Fruit fly (Drosophila melanogaster) whole organism, embryonic: ENCODE data around the gene Kat60.

Source experiments
- CG10565 ChIP-seq: fragments of 200-800 bp; sonication (Bioruptor generic); optimal IDR thresholded peaks from 3 replicates; lab custom pipeline; 2016; ENCODE audit warnings: missing biosample characterization, mild to moderate bottlenecking, missing genetic modification characterization
- CG11398 ChIP-seq: fragments of 200-800 bp; sonication (Bioruptor generic); optimal IDR thresholded peaks from 2 replicates; lab custom pipeline; 2016; ENCODE audit warnings: missing biosample characterization, missing genetic modification characterization
- CG1233 ChIP-seq: fragments of 200-800 bp; sonication (Bioruptor generic); optimal IDR thresholded peaks from 4 replicates; lab custom pipeline; 2018; ENCODE audit warnings: missing biosample characterization, mild to moderate bottlenecking, missing genetic modification characterization
- CG13424 ChIP-seq: fragments of 200-800 bp; sonication (Bioruptor generic); optimal IDR thresholded peaks from 2 replicates; lab custom pipeline; 2019; ENCODE audit warnings: missing biosample characterization, mild to moderate bottlenecking, missing genetic modification characterization, moderate library complexity
- CG14710 ChIP-seq: fragments of 200-800 bp; sonication (Bioruptor generic); optimal IDR thresholded peaks from 3 replicates; lab custom pipeline; 2019; ENCODE audit warnings: missing biosample characterization, mild to moderate bottlenecking, missing genetic modification characterization, moderate library complexity
- CG14860 ChIP-seq: fragments of 200-800 bp; sonication (Bioruptor generic); IDR thresholded peaks from 3 replicates; pipeline ENCODE4 v1.3.6; 2022; ENCODE audit warnings: missing biosample characterization, missing genetic modification characterization; ENCODE audit not compliant: partially characterized antibody
- CG15011 ChIP-seq: fragments of 200-800 bp; sonication (Bioruptor generic); optimal IDR thresholded peaks from 3 replicates; lab custom pipeline; 2018; ENCODE audit warnings: missing biosample characterization, mild to moderate bottlenecking, missing genetic modification characterization
- CG17568 ChIP-seq: fragments of 200-800 bp; sonication (Bioruptor generic); optimal IDR thresholded peaks from 2 replicates; lab custom pipeline; 2018; ENCODE audit warnings: missing biosample characterization, mild to moderate bottlenecking, missing genetic modification characterization, moderate library complexity
- CG17802 ChIP-seq: fragments of 200-800 bp; sonication (Bioruptor generic); optimal IDR thresholded peaks from 2 replicates; lab custom pipeline; 2018; ENCODE audit warnings: missing biosample characterization, mild to moderate bottlenecking, missing genetic modification characterization, moderate library complexity
- CG2678 ChIP-seq: fragments of 200-800 bp; sonication (Bioruptor generic); optimal IDR thresholded peaks from 3 replicates; lab custom pipeline; 2019; ENCODE audit warnings: missing biosample characterization, mild to moderate bottlenecking, missing genetic modification characterization, moderate library complexity
- CG34376 ChIP-seq: fragments of 200-800 bp; sonication (Bioruptor generic); optimal IDR thresholded peaks from 2 replicates; lab custom pipeline; 2018; ENCODE audit warnings: missing biosample characterization, mild to moderate bottlenecking, missing genetic modification characterization
- CG34422 ChIP-seq: fragments of 200-800 bp; sonication (Bioruptor generic); IDR thresholded peaks from 3 replicates; pipeline ENCODE4 v1.3.6; 2022; ENCODE audit warnings: missing biosample characterization, missing genetic modification characterization
- CG4820 ChIP-seq: fragments of 200-800 bp; sonication (Bioruptor generic); optimal IDR thresholded peaks from 3 replicates; lab custom pipeline; 2016; ENCODE audit warnings: missing biosample characterization, missing genetic modification characterization
- CG8765 ChIP-seq: fragments of 200-800 bp; sonication (Bioruptor generic); IDR thresholded peaks from 2 replicates; pipeline ENCODE4 v1.3.6; 2022; ENCODE audit warnings: missing biosample characterization, missing genetic modification characterization
- CG9437 ChIP-seq: fragments of 200-800 bp; sonication (Bioruptor generic); optimal IDR thresholded peaks from 2 replicates; lab custom pipeline; 2018; ENCODE audit warnings: missing biosample characterization, mild to moderate bottlenecking, missing genetic modification characterization
- CkIIα-i1 ChIP-seq: fragments of 200-800 bp; sonication (Bioruptor generic); IDR thresholded peaks from 2 replicates; pipeline ENCODE4 v1.3.6; 2022; ENCODE audit warnings: missing biosample characterization, missing genetic modification characterization
- CoRest ChIP-seq: fragments of 200-800 bp; sonication (Bioruptor generic); optimal IDR thresholded peaks from 3 replicates; lab custom pipeline; 2018; ENCODE audit warnings: missing biosample characterization, mild to moderate bottlenecking, missing genetic modification characterization, moderate library complexity
- CrebB ChIP-seq: fragments of 200-800 bp; sonication (Bioruptor generic); optimal IDR thresholded peaks from 3 replicates; lab custom pipeline; 2018; ENCODE audit warnings: missing biosample characterization, mild to moderate bottlenecking, missing genetic modification characterization
- D ChIP-seq, 2 experiments: fragments of 200-800 bp in 1 of 2; fragments of >200 bp in 1 of 2; sonication (Bioruptor generic) in 1 of 2; optimal IDR thresholded peaks; 2 replicates in 1 of 2; 3 replicates in 1 of 2; lab custom pipeline; 2017; ENCODE audit warnings: mild to moderate bottlenecking in 1 of 2, missing biosample characterization in 1 of 2, missing genetic modification characterization in 1 of 2, missing genetic modification reagents in 1 of 2
- Drgx ChIP-seq: fragments of 200-800 bp; sonication (Bioruptor generic); IDR thresholded peaks from 2 replicates; pipeline ENCODE4 v1.3.6; 2022; ENCODE audit warnings: missing biosample characterization, missing genetic modification characterization
- Hand ChIP-seq: fragments of 200-800 bp; sonication (Bioruptor generic); optimal IDR thresholded peaks from 2 replicates; lab custom pipeline; 2017; ENCODE audit warnings: mild to moderate bottlenecking, missing biosample characterization, missing genetic modification reagents, missing genetic modification characterization
- Lhr ChIP-seq: fragments of 200-800 bp; sonication (Bioruptor generic); optimal IDR thresholded peaks from 3 replicates; lab custom pipeline; 2017; ENCODE audit warnings: mild to moderate bottlenecking, missing biosample characterization, missing genetic modification reagents, missing genetic modification characterization
- Oaz ChIP-seq: fragments of 200-800 bp; sonication (Bioruptor generic); IDR thresholded peaks from 2 replicates; pipeline ENCODE4 v1.3.6; 2022; ENCODE audit warnings: missing biosample characterization, missing genetic modification characterization
- Optix ChIP-seq: fragments of 200-800 bp; sonication (Bioruptor generic); IDR thresholded peaks from 3 replicates; pipeline ENCODE4 v1.3.6; 2022; ENCODE audit warnings: missing biosample characterization, missing genetic modification characterization
- Poxn ChIP-seq: fragments of 200-800 bp; sonication (Bioruptor generic); IDR thresholded peaks from 2 replicates; pipeline ENCODE4 v1.3.6; 2022; ENCODE audit warnings: missing biosample characterization, missing genetic modification characterization
- Rfx ChIP-seq: fragments of 200-800 bp; sonication (Bioruptor generic); IDR thresholded peaks from 2 replicates; pipeline ENCODE4 v1.3.6; 2022; ENCODE audit warnings: missing biosample characterization, missing genetic modification characterization
- TFAM ChIP-seq: fragments of 200-800 bp; sonication (Bioruptor generic); optimal IDR thresholded peaks from 2 replicates; lab custom pipeline; 2017; ENCODE audit warnings: missing biosample characterization, missing genetic modification characterization, inconsistent platforms
- Trl ChIP-seq, 3 experiments: fragments of >200 bp in 2 of 3; fragments of 200-800 bp in 1 of 3; sonication (Bioruptor generic) in 1 of 3; optimal IDR thresholded peaks; 2 replicates in 1 of 3; 3 replicates in 2 of 3; lab custom pipeline; 2016 to 2017; ENCODE audit warnings: missing biosample characterization in 1 of 3, missing genetic modification characterization in 1 of 3
- abd-A ChIP-seq: fragments of 200-800 bp; sonication (Bioruptor generic); optimal IDR thresholded peaks from 3 replicates; lab custom pipeline; 2019; ENCODE audit warnings: missing biosample characterization, mild to moderate bottlenecking, missing genetic modification characterization, moderate library complexity
- dati ChIP-seq: fragments of 200-800 bp; sonication (Bioruptor generic); IDR thresholded peaks from 2 replicates; pipeline ENCODE4 v1.3.6; 2022; ENCODE audit warnings: missing biosample characterization, missing genetic modification characterization
- dm ChIP-seq: fragments of 200-800 bp; sonication (Bioruptor generic); optimal IDR thresholded peaks from 3 replicates; lab custom pipeline; 2016; ENCODE audit warnings: missing biosample characterization, missing genetic modification characterization
- h ChIP-seq: fragments of >200 bp; optimal IDR thresholded peaks from 2 replicates; lab custom pipeline; 2017
- jigr1 ChIP-seq: fragments of 200-800 bp; sonication (Bioruptor generic); IDR thresholded peaks from 3 replicates; pipeline ENCODE4 v1.3.6; 2022; ENCODE audit warnings: missing biosample characterization, missing genetic modification characterization
- jing ChIP-seq: fragments of 200-800 bp; sonication (Bioruptor generic); optimal IDR thresholded peaks from 2 replicates; lab custom pipeline; 2018; ENCODE audit warnings: missing biosample characterization, mild to moderate bottlenecking, missing genetic modification characterization
- lilli ChIP-seq: fragments of 200-800 bp; sonication (Bioruptor generic); optimal IDR thresholded peaks from 3 replicates; lab custom pipeline; 2016; ENCODE audit warnings: missing biosample characterization, missing genetic modification characterization
- lmd ChIP-seq: fragments of 200-800 bp; sonication (Bioruptor generic); IDR thresholded peaks from 2 replicates; pipeline ENCODE4 v1.3.6; 2022; ENCODE audit warnings: missing biosample characterization, missing genetic modification characterization
- luna ChIP-seq: fragments of 200-800 bp; sonication (Bioruptor generic); optimal IDR thresholded peaks from 2 replicates; lab custom pipeline; 2016; ENCODE audit warnings: missing biosample characterization, missing genetic modification characterization
- nau ChIP-seq: fragments of 200-800 bp; sonication (Bioruptor generic); optimal IDR thresholded peaks from 3 replicates; lab custom pipeline; 2017; ENCODE audit warnings: missing biosample characterization, mild to moderate bottlenecking, missing genetic modification characterization, missing genetic modification reagents
- org-1 ChIP-seq: fragments of 200-800 bp; sonication (Bioruptor generic); optimal IDR thresholded peaks from 2 replicates; lab custom pipeline; 2017; ENCODE audit warnings: missing biosample characterization, missing genetic modification characterization
- p53 ChIP-seq: fragments of 200-800 bp; sonication (Bioruptor generic); optimal IDR thresholded peaks from 2 replicates; lab custom pipeline; 2016; ENCODE audit warnings: missing biosample characterization, missing genetic modification characterization
- pan ChIP-seq, 4 experiments: fragments of >200 bp in 3 of 4; fragments of 200-800 bp in 1 of 4; sonication (Bioruptor generic) in 1 of 4; optimal IDR thresholded peaks in 3 of 4; IDR thresholded peaks in 1 of 4; 2 replicates each; pipeline versions ENCODE4 v1.3.6 to Lab custom; 2017 to 2022; ENCODE audit warnings: missing biosample characterization in 2 of 4, missing genetic modification characterization in 2 of 4, mixed read lengths in 1 of 4
- pnt ChIP-seq: fragments of 200-800 bp; sonication (Bioruptor generic); optimal IDR thresholded peaks from 3 replicates; lab custom pipeline; 2016; ENCODE audit warnings: missing biosample characterization, missing genetic modification characterization
- sens ChIP-seq: fragments of 200-800 bp; sonication (Bioruptor generic); peaks from one replicate; lab custom pipeline; 2016; ENCODE audit warnings: missing biosample characterization, missing genetic modification characterization
- seq ChIP-seq: fragments of 200-800 bp; sonication (Bioruptor generic); IDR thresholded peaks from 2 replicates; pipeline ENCODE4 v1.3.6; 2022; ENCODE audit warnings: missing biosample characterization, missing genetic modification characterization
- slbo ChIP-seq: fragments of 200-800 bp; sonication (Bioruptor generic); IDR thresholded peaks from 2 replicates; pipeline ENCODE4 v1.3.6; 2022; ENCODE audit warnings: missing biosample characterization, missing genetic modification characterization
- so ChIP-seq: fragments of 200-800 bp; sonication (Bioruptor generic); IDR thresholded peaks from 3 replicates; pipeline ENCODE4 v1.3.6; 2022; ENCODE audit warnings: missing biosample characterization, missing genetic modification characterization
- tgo ChIP-seq: fragments of 200-800 bp; sonication (Bioruptor generic); IDR thresholded peaks from 3 replicates; pipeline ENCODE4 v1.3.6; 2022; ENCODE audit warnings: missing biosample characterization, missing genetic modification characterization
- tx ChIP-seq: fragments of 200-800 bp; sonication (Bioruptor generic); optimal IDR thresholded peaks from 2 replicates; lab custom pipeline; 2016; ENCODE audit warnings: missing biosample characterization, missing genetic modification characterization

The Kat60 gene

DNA sequence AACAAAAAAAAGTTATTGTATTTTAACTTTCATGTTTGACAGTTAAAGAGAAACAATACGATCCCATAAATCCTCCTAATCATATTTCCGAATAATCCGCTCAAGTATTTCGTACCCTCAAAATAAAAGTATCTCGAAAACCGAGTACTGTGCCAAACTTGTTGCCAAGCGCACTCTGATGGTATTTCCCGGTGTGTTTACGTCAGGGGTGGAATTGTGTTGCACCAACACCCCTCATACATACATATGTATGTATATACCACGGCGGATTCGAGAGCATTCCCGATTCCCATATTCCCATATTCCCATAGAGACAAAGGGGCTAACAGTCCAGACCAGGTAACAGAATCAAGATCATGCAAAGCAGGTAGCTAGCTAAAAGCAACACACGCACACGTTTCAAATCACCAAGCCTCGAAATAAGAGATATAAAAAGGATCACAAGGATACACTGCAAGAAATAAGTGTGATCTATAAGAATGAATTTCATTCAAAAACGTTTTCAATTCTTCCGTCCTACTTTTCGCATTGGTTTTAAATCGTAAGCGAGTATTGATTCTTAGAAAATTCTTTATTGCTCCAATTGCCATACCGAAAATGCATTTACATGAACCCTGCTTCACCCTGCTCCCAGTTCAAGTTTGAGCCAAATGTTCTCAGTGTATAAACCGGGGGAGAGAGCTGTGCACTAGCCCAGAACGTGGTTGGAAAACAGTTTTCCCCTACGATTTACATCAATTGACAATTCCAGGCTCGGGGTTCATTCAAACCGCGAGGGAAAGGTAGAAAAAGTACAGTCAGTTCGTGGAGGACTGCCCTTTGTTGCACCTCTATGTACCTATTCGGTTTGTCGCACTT lies 19.9 kb downstream of the Kat60 start (continued):
- TF ChIP-seq jing (GFP tag; lab: Kevin White, UChicago) (peak; percentile 44), D (optimal IDR thresholded peaks at IDR 0.05; lab: Kevin White, UChicago) (no peak), D (GFP tag; optimal IDR thresholded peaks at IDR 0.05; lab: Kevin White, UChicago) (peak; percentile 78), Lhr (peak; percentile 45), lilli (GFP tag; lab: Kevin White, UChicago) (peak; percentile 66), abd-A (no peak), CG10565 (GFP tag; lab: Kevin White, UChicago) (peak; percentile 60), p53 (GFP tag; lab: Kevin White, UChicago) (peak; percentile 58), Drgx (GFP tag; lab: Robert Waterston, UW) (peak; percentile 38; the same call in 1 of the 2 replicates), CG4820 (GFP tag; lab: Kevin White, UChicago) (peak; percentile 78), CG14860 (GFP tag; lab: Robert Waterston, UW) (no peak), CG34422 (GFP tag; lab: Robert Waterston, UW) (peak; percentile 35; the same call in 1 of the 3 replicates), CoRest (tag; lab: Kevin White, UChicago) (peak; percentile 82), dm (GFP tag; lab: Kevin White, UChicago) (peak; percentile 53), org-1 (GFP tag; lab: Kevin White, UChicago) (peak; percentile 70), tx (GFP tag; lab: Kevin White, UChicago) (peak; percentile 60), CG9437 (GFP tag; lab: Kevin White, UChicago) (peak; percentile 3), sens (GFP tag; lab: Kevin White, UChicago) (peak; percentile 98), Trl (optimal IDR thresholded peaks at IDR 0.05; lab: Kevin White, UChicago) (no peak), Trl (GFP tag; optimal IDR thresholded peaks at IDR 0.05; lab: Kevin White, UChicago) (peak; percentile 84), Rfx (no peak), pnt (GFP tag; lab: Kevin White, UChicago) (peak; percentile 89), so (0 out of 3 replicates have a peak, but pooled peaks have one; percentile 45), luna (no peak), Poxn (GFP tag; lab: Robert Waterston, UW) (no peak), CrebB (tag; lab: Kevin White, UChicago) (peak; percentile 47), CG15011 (GFP tag; lab: Kevin White, UChicago) (peak; percentile 40), tgo (GFP tag; lab: Robert Waterston, UW) (peak; percentile 32; the same call in 1 of the 3 replicates), jigr1 (GFP tag; lab: Robert Waterston, UW) (no peak), CG13424 (tag; lab: Kevin White, UChicago) (peak; percentile 69), slbo (GFP tag; lab: Robert Waterston, UW) (no peak), CG2678 (tag; lab: Kevin White, UChicago) (peak; percentile 71), h (lab: Kevin White, UChicago) (no peak), dati (GFP tag; lab: Robert Waterston, UW) (no peak), lmd (peak; percentile 40; the same call in 1 of the 2 replicates), Oaz (no peak), Optix (GFP tag; lab: Robert Waterston, UW) (peak; percentile 69; the same call in 2 of the 3 replicates), CkIIα-i1 (GFP tag; lab: Robert Waterston, UW) (no peak), CG17568 (GFP tag; lab: Kevin White, UChicago) (peak; percentile 62), CG14710 (tag; lab: Kevin White, UChicago) (peak; percentile 94), CG17802 (peak; percentile 51), pan (optimal IDR thresholded peaks at IDR 0.05; lab: Kevin White, UChicago) (no peak), pan (GFP tag; optimal IDR thresholded peaks at IDR 0.05 in 1 of 2, IDR thresholded peaks at IDR 0.05 in 1 of 2) (peak in 1 of 2 experiments; percentile 68), nau (GFP tag; lab: Kevin White, UChicago) (no peak), CG8765 (GFP tag; lab: Robert Waterston, UW) (peak; percentile 86), CG1233 (GFP tag; lab: Kevin White, UChicago) (peak; percentile 82), CG34376 (GFP tag; lab: Kevin White, UChicago) (no peak), seq (no peak), CG11398 (GFP tag; lab: Kevin White, UChicago) (peak; percentile 74), TFAM (GFP tag; lab: Kevin White, UChicago) (peak; percentile 62), Hand (GFP tag; lab: Kevin White, UChicago) (no peak)
